Fruit fly (Drosophila melanogaster) whole organism, prepupa: ENCODE measurements around the gene pim.

Experiments
- CG11902 ChIP-seq: fragments of 200-800 bp; sonication (Bioruptor generic); optimal IDR thresholded peaks from 3 replicates; lab custom pipeline; 2016; ENCODE audit warnings: missing biosample characterization, missing genetic modification characterization
- CG6808 ChIP-seq: fragments of 200-800 bp; sonication (Bioruptor generic); optimal IDR thresholded peaks from 3 replicates; lab custom pipeline; 2017; ENCODE audit warnings: missing biosample characterization, missing genetic modification characterization, mild to moderate bottlenecking, moderate library complexity, missing genetic modification reagents
- CG8119 ChIP-seq: fragments of 200-800 bp; sonication (Bioruptor generic); IDR thresholded peaks from 3 replicates; pipeline ENCODE4 v1.3.6; 2022; ENCODE audit warnings: missing biosample characterization, missing genetic modification characterization
- CG8632 ChIP-seq: fragments of 200-800 bp; sonication (Bioruptor generic); optimal IDR thresholded peaks from 3 replicates; lab custom pipeline; 2016; ENCODE audit warnings: missing biosample characterization, missing genetic modification characterization
- Eip78C ChIP-seq: fragments of 200-800 bp; sonication (Bioruptor generic); peaks from one replicate; lab custom pipeline; 2016; ENCODE audit warnings: missing biosample characterization, missing genetic modification characterization
- Hr39 ChIP-seq: fragments of 200-800 bp; sonication (Bioruptor generic); optimal IDR thresholded peaks from 2 replicates; lab custom pipeline; 2016; ENCODE audit warnings: missing biosample characterization, missing genetic modification characterization
- Lpt ChIP-seq: fragments of 200-800 bp; sonication (Bioruptor generic); optimal IDR thresholded peaks from 3 replicates; lab custom pipeline; 2016; ENCODE audit warnings: missing biosample characterization, missing genetic modification characterization
- OdsH ChIP-seq: fragments of 200-800 bp; sonication (Bioruptor generic); optimal IDR thresholded peaks from 3 replicates; lab custom pipeline; 2016; ENCODE audit warnings: missing biosample characterization, missing genetic modification characterization
- Smox ChIP-seq: fragments of 200-800 bp; sonication (Bioruptor generic); optimal IDR thresholded peaks from 3 replicates; lab custom pipeline; 2016; ENCODE audit warnings: missing biosample characterization, missing genetic modification characterization
- Sox15 ChIP-seq: fragments of 200-800 bp; sonication (Bioruptor generic); optimal IDR thresholded peaks from 3 replicates; lab custom pipeline; 2016; ENCODE audit warnings: missing biosample characterization, missing genetic modification characterization
- dac ChIP-seq: fragments of 200-800 bp; sonication (Bioruptor generic); optimal IDR thresholded peaks from 2 replicates; lab custom pipeline; 2017; ENCODE audit warnings: missing biosample characterization, mild to moderate bottlenecking, missing genetic modification characterization
- fkh ChIP-seq: fragments of 200-800 bp; sonication (Bioruptor generic); optimal IDR thresholded peaks from 3 replicates; lab custom pipeline; 2017; ENCODE audit warnings: missing biosample characterization, mild to moderate bottlenecking, missing genetic modification characterization, moderate library complexity
- salr ChIP-seq, 2 experiments: fragments of 200-800 bp; sonication (Bioruptor generic); optimal IDR thresholded peaks; 3 replicates each; lab custom pipeline; 2016 to 2018; ENCODE audit warnings: missing biosample characterization in 2 of 2, missing genetic modification characterization in 2 of 2, mild to moderate bottlenecking in 1 of 2

- TF ChIP-seq fkh (GFP tag; lab: Kevin White, UChicago), result no peak
- TF ChIP-seq Sox15, result no peak
- TF ChIP-seq Smox (GFP tag; lab: Kevin White, UChicago), result no peak
- no peak for TF ChIP-seq Lpt (GFP tag; lab: Kevin White, UChicago)
- no peak for TF ChIP-seq dac
- TF ChIP-seq CG11902 (GFP tag; lab: Kevin White, UChicago), result no peak
- no peak for TF ChIP-seq OdsH (GFP tag; lab: Kevin White, UChicago)
- TF ChIP-seq CG8119 (GFP tag; lab: Robert Waterston, UW), result no peak
- no peak for TF ChIP-seq Eip78C (GFP tag; lab: Kevin White, UChicago)
- no peak for TF ChIP-seq CG6808 (GFP tag; lab: Kevin White, UChicago)
- TF ChIP-seq CG8632 (GFP tag; lab: Kevin White, UChicago), result no peak
- TF ChIP-seq Hr39, result no peak
- no peak for TF ChIP-seq salr (GFP tag; optimal IDR thresholded peaks at IDR 0.05; lab: Kevin White, UChicago)
Observed at dm6 chr2L:10376276-10376675, 13.5 kb downstream of the pim start.
